Fruit fly (Drosophila melanogaster) whole organism, embryonic: ENCODE measurements around the gene Mtch.

Experiments used
- Awh ChIP-seq: fragments of 200-800 bp; sonication (Bioruptor generic); IDR thresholded peaks from 2 replicates; pipeline ENCODE4, ENCODE4 v1.3.6; 2022; ENCODE audit warnings: missing biosample characterization, missing genetic modification characterization
- B-H2 ChIP-seq: fragments of 200-800 bp; sonication (Bioruptor generic); optimal IDR thresholded peaks from 2 replicates; lab custom pipeline; 2018; ENCODE audit warnings: missing biosample characterization, mild to moderate bottlenecking, missing genetic modification characterization
- Bdp1 ChIP-seq: fragments of 200-800 bp; sonication (Bioruptor generic); optimal IDR thresholded peaks from 3 replicates; lab custom pipeline; 2016; ENCODE audit warnings: missing biosample characterization, missing genetic modification characterization
- CG10366 ChIP-seq: fragments of 200-800 bp; sonication (Bioruptor generic); IDR thresholded peaks from 2 replicates; pipeline ENCODE4 v1.3.6; 2022; ENCODE audit warnings: missing biosample characterization, missing genetic modification characterization
- CG11085 ChIP-seq: fragments of 200-800 bp; sonication (Bioruptor generic); IDR thresholded peaks from 2 replicates; pipeline ENCODE4 v1.3.6; 2022; ENCODE audit warnings: missing biosample characterization, missing genetic modification characterization
- CG14860 ChIP-seq: fragments of 200-800 bp; sonication (Bioruptor generic); IDR thresholded peaks from 3 replicates; pipeline ENCODE4 v1.3.6; 2022; ENCODE audit warnings: missing biosample characterization, missing genetic modification characterization; ENCODE audit not compliant: partially characterized antibody
- CG17359 ChIP-seq: fragments of 200-800 bp; sonication (Bioruptor generic); optimal IDR thresholded peaks from 3 replicates; lab custom pipeline; 2018; ENCODE audit warnings: missing biosample characterization, mild to moderate bottlenecking, missing genetic modification characterization, moderate library complexity
- CG1792 ChIP-seq: fragments of 200-800 bp; sonication (Bioruptor generic); optimal IDR thresholded peaks from 2 replicates; lab custom pipeline; 2016; ENCODE audit warnings: missing biosample characterization, missing genetic modification characterization
- CG30403 ChIP-seq: fragments of 200-800 bp; sonication (Bioruptor generic); optimal IDR thresholded peaks from 3 replicates; lab custom pipeline; 2016; ENCODE audit warnings: missing biosample characterization, missing genetic modification characterization
- CG31224 ChIP-seq: fragments of 200-800 bp; sonication (Bioruptor generic); IDR thresholded peaks from 2 replicates; pipeline ENCODE4 v1.3.6; 2022; ENCODE audit warnings: missing biosample characterization, missing genetic modification characterization
- CG33213 ChIP-seq: fragments of 200-800 bp; sonication (Bioruptor generic); optimal IDR thresholded peaks from 3 replicates; lab custom pipeline; 2016; ENCODE audit warnings: missing biosample characterization, missing genetic modification characterization
- CG3838 ChIP-seq: fragments of 200-800 bp; sonication (Bioruptor generic); optimal IDR thresholded peaks from 3 replicates; lab custom pipeline; 2016; ENCODE audit warnings: missing biosample characterization, missing genetic modification characterization
- CG3847 ChIP-seq: fragments of 200-800 bp; sonication (Bioruptor generic); IDR thresholded peaks from 2 replicates; pipeline ENCODE4 v1.3.6; 2022; ENCODE audit warnings: missing biosample characterization, missing genetic modification characterization
- CG4730 ChIP-seq: fragments of 200-800 bp; sonication (Bioruptor generic); IDR thresholded peaks from 2 replicates; pipeline ENCODE4 v1.3.6; 2022; ENCODE audit warnings: missing biosample characterization, missing genetic modification characterization
- CG6254 ChIP-seq: fragments of 200-800 bp; sonication (Bioruptor generic); optimal IDR thresholded peaks from 3 replicates; lab custom pipeline; 2017; ENCODE audit warnings: mild to moderate bottlenecking, missing biosample characterization, missing genetic modification reagents, missing genetic modification characterization
- CG7839 ChIP-seq: fragments of 200-800 bp; sonication (Bioruptor generic); optimal IDR thresholded peaks from 3 replicates; lab custom pipeline; 2018; ENCODE audit warnings: missing biosample characterization, mild to moderate bottlenecking, missing genetic modification characterization, moderate library complexity
- CG7987 ChIP-seq: fragments of 200-800 bp; sonication (Bioruptor generic); optimal IDR thresholded peaks from 2 replicates; lab custom pipeline; 2018; ENCODE audit warnings: missing biosample characterization, mild to moderate bottlenecking, missing genetic modification characterization, moderate library complexity
- CG8765 ChIP-seq: fragments of 200-800 bp; sonication (Bioruptor generic); IDR thresholded peaks from 2 replicates; pipeline ENCODE4 v1.3.6; 2022; ENCODE audit warnings: missing biosample characterization, missing genetic modification characterization
- CG9609 ChIP-seq: fragments of 200-800 bp; sonication (Bioruptor generic); optimal IDR thresholded peaks from 3 replicates; lab custom pipeline; 2016; ENCODE audit warnings: missing biosample characterization, missing genetic modification characterization
- CTCF ChIP-seq: fragments of 200-800 bp; sonication (Bioruptor generic); optimal IDR thresholded peaks from 2 replicates; lab custom pipeline; 2017; ENCODE audit warnings: missing biosample characterization, mild to moderate bottlenecking, missing genetic modification characterization, moderate library complexity
- Chrac-16 ChIP-seq: fragments of 200-800 bp; sonication (Bioruptor generic); optimal IDR thresholded peaks from 3 replicates; lab custom pipeline; 2016; ENCODE audit warnings: missing biosample characterization, missing genetic modification characterization
- Ets65A ChIP-seq: fragments of 200-800 bp; sonication (Bioruptor generic); peaks from one replicate; lab custom pipeline; 2016; ENCODE audit warnings: missing biosample characterization, missing genetic modification characterization
- Fer1 ChIP-seq: fragments of 200-800 bp; sonication (Bioruptor generic); optimal IDR thresholded peaks from 2 replicates; lab custom pipeline; 2017; ENCODE audit warnings: missing biosample characterization, mild to moderate bottlenecking, missing genetic modification characterization
- H15 ChIP-seq: fragments of 200-800 bp; sonication (Bioruptor generic); IDR thresholded peaks from 3 replicates; pipeline ENCODE4 v1.3.6; 2022; ENCODE audit warnings: missing biosample characterization, missing genetic modification characterization
- HLH4C ChIP-seq: fragments of 200-800 bp; sonication (Bioruptor generic); IDR thresholded peaks from 3 replicates; pipeline ENCODE4 v1.3.6; 2022; ENCODE audit warnings: missing biosample characterization, missing genetic modification characterization; ENCODE audit not compliant: partially characterized antibody
- Hmr ChIP-seq: fragments of 200-800 bp; sonication (Bioruptor generic); optimal IDR thresholded peaks from 3 replicates; lab custom pipeline; 2017; ENCODE audit warnings: mild to moderate bottlenecking, missing biosample characterization, missing genetic modification reagents, missing genetic modification characterization
- Kr ChIP-seq: fragments of 200-800 bp; sonication (Bioruptor generic); optimal IDR thresholded peaks from 2 replicates; lab custom pipeline; 2017; ENCODE audit warnings: missing biosample characterization, mild to moderate bottlenecking, missing genetic modification characterization
- Lim3 ChIP-seq: fragments of 200-800 bp; sonication (Bioruptor generic); IDR thresholded peaks from 2 replicates; pipeline ENCODE4 v1.3.6; 2022; ENCODE audit warnings: missing biosample characterization, missing genetic modification characterization
- Mad ChIP-seq: fragments of 200-800 bp; sonication (Bioruptor generic); optimal IDR thresholded peaks from 2 replicates; lab custom pipeline; 2016; ENCODE audit warnings: missing biosample characterization, missing genetic modification characterization
- Max ChIP-seq: fragments of 200-800 bp; sonication (Bioruptor generic); optimal IDR thresholded peaks from 2 replicates; lab custom pipeline; 2016; ENCODE audit warnings: missing biosample characterization, mild to moderate bottlenecking, missing genetic modification characterization
- Sox102F ChIP-seq: fragments of 200-800 bp; sonication (Bioruptor generic); optimal IDR thresholded peaks from 2 replicates; lab custom pipeline; 2018; ENCODE audit warnings: missing biosample characterization, mild to moderate bottlenecking, missing genetic modification characterization, moderate library complexity
- Usf ChIP-seq: fragments of 200-800 bp; sonication (Bioruptor generic); optimal IDR thresholded peaks from 2 replicates; lab custom pipeline; 2017; ENCODE audit warnings: missing genotype, missing biosample characterization, missing genetic modification characterization
- YL-1 ChIP-seq: fragments of 200-800 bp; sonication (Bioruptor generic); optimal IDR thresholded peaks from 3 replicates; lab custom pipeline; 2017; ENCODE audit warnings: missing biosample characterization, mild to moderate bottlenecking, missing genetic modification characterization
- ato ChIP-seq: fragments of 200-800 bp; sonication (Bioruptor generic); IDR thresholded peaks from 2 replicates; pipeline ENCODE4 v1.3.6; 2022; ENCODE audit warnings: missing biosample characterization, missing genetic modification characterization; ENCODE audit not compliant: partially characterized antibody
- btn ChIP-seq: fragments of 200-800 bp; sonication (Bioruptor generic); optimal IDR thresholded peaks from 2 replicates; lab custom pipeline; 2016; ENCODE audit warnings: missing biosample characterization, missing genetic modification characterization
- cas ChIP-seq: fragments of 200-800 bp; sonication (Bioruptor generic); IDR thresholded peaks from 2 replicates; pipeline ENCODE4 v1.3.6; 2022; ENCODE audit warnings: missing biosample characterization, missing genetic modification characterization
- chif ChIP-seq, 2 experiments: fragments of 200-800 bp; sonication (Bioruptor generic); optimal IDR thresholded peaks; 3 replicates each; lab custom pipeline; 2016; ENCODE audit warnings: missing biosample characterization in 2 of 2, missing genetic modification characterization in 2 of 2
- corto ChIP-seq: fragments of 200-800 bp; sonication (Bioruptor generic); optimal IDR thresholded peaks from 2 replicates; lab custom pipeline; 2016; ENCODE audit warnings: missing biosample characterization, mild to moderate bottlenecking, missing genetic modification characterization, moderate library complexity
- esg ChIP-seq: fragments of 200-800 bp; sonication (Bioruptor generic); conservative IDR thresholded peaks from 2 replicates; pipeline ENCODE4 v1.3.6; 2022; ENCODE audit warnings: missing biosample characterization, missing genetic modification characterization
- ftz-f1 ChIP-seq: fragments of 200-800 bp; sonication (Bioruptor generic); optimal IDR thresholded peaks from 2 replicates; lab custom pipeline; 2016; ENCODE audit warnings: missing biosample characterization, missing genetic modification characterization
- gfzf ChIP-seq: fragments of 200-800 bp; sonication (Bioruptor generic); optimal IDR thresholded peaks from 2 replicates; lab custom pipeline; 2016; ENCODE audit warnings: missing biosample characterization, mild to moderate bottlenecking, missing genetic modification characterization, moderate library complexity
- gro ChIP-seq: fragments of 200-800 bp; sonication (Bioruptor generic); optimal IDR thresholded peaks from 2 replicates; lab custom pipeline; 2016; ENCODE audit warnings: missing biosample characterization, missing genetic modification characterization
- gsb-n ChIP-seq: fragments of 200-800 bp; sonication (Bioruptor generic); optimal IDR thresholded peaks from 3 replicates; lab custom pipeline; 2018; ENCODE audit warnings: missing biosample characterization, mild to moderate bottlenecking, missing genetic modification characterization
- hbn ChIP-seq: fragments of 200-800 bp; sonication (Bioruptor generic); IDR thresholded peaks from 2 replicates; pipeline ENCODE4 v1.3.6; 2022; ENCODE audit warnings: missing biosample characterization, missing genetic modification characterization; ENCODE audit not compliant: partially characterized antibody
- insv ChIP-seq, 2 experiments: fragments of 200-800 bp; sonication (Bioruptor generic); optimal IDR thresholded peaks; 3 replicates each; lab custom pipeline; 2016 to 2018; ENCODE audit warnings: missing biosample characterization in 2 of 2, missing genetic modification characterization in 2 of 2
- inv ChIP-seq: fragments of 200-800 bp; sonication (Bioruptor generic); IDR thresholded peaks from 2 replicates; pipeline ENCODE4 v1.3.6; 2022; ENCODE audit warnings: missing biosample characterization, missing genetic modification characterization; ENCODE audit not compliant: partially characterized antibody
- luna ChIP-seq: fragments of 200-800 bp; sonication (Bioruptor generic); optimal IDR thresholded peaks from 2 replicates; lab custom pipeline; 2016; ENCODE audit warnings: missing biosample characterization, missing genetic modification characterization
- mam ChIP-seq: fragments of 200-800 bp; sonication (Bioruptor generic); optimal IDR thresholded peaks from 3 replicates; lab custom pipeline; 2016; ENCODE audit warnings: missing biosample characterization, missing genetic modification characterization
- onecut ChIP-seq: fragments of 200-800 bp; sonication (Bioruptor generic); IDR thresholded peaks from 2 replicates; pipeline ENCODE4 v1.3.6; 2022; ENCODE audit warnings: missing biosample characterization, missing genetic modification characterization
- ssp ChIP-seq: fragments of 200-800 bp; sonication (Bioruptor generic); IDR thresholded peaks from 2 replicates; pipeline ENCODE4 v1.3.6; 2022; ENCODE audit warnings: missing biosample characterization, missing genetic modification characterization
- stc ChIP-seq: fragments of 200-800 bp; sonication (Bioruptor generic); IDR thresholded peaks from 2 replicates; pipeline ENCODE4 v1.3.6; 2022; ENCODE audit warnings: missing biosample characterization, missing genetic modification characterization
- tgo ChIP-seq: fragments of 200-800 bp; sonication (Bioruptor generic); IDR thresholded peaks from 3 replicates; pipeline ENCODE4 v1.3.6; 2022; ENCODE audit warnings: missing biosample characterization, missing genetic modification characterization

Mtch gene

DNA sequence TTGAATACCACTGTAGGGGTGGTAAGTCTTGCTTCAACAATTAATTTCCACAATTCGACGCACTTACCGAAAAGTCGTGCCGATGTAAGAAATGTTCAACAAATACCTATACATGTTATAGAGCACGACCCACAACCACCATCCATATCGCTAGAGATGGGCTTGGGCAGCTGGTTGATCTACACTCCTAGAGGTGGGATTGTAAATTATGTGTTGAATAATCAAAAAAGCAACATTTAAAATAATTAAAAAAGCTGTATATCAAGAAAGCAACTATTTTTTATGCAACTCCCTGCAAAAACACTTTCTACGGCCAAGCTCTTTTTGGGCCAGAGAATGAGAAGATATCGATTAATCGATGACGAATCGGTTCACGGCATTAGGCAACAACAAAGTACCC, at the start of gene Mtch, which contains the start of the genes CG34140 and Mkp:
Gene Mtch, plus strand, starts transcription at position 376 of the 400 bp plus-strand sequence.
Gene CG34140, minus strand, starts transcription at position 174 of the 400 bp plus-strand sequence.
Gene Mkp, minus strand, starts transcription at position 290 of the 400 bp plus-strand sequence.
- peak; percentile 71 for TF ChIP-seq CG31224 (GFP tag; lab: Robert Waterston, UW)
- TF ChIP-seq Mad (GFP tag; lab: Kevin White, UChicago) = peak; percentile 84
- peak; percentile 58; the same call in 1 of the 2 replicates for TF ChIP-seq CG8765 (GFP tag; lab: Robert Waterston, UW)
- peak; percentile 55 for TF ChIP-seq luna (GFP tag; lab: Kevin White, UChicago)
- peak; percentile 74; the same call in 1 of the 2 replicates for TF ChIP-seq stc (GFP tag; lab: Robert Waterston, UW)
- TF ChIP-seq btn (GFP tag; lab: Kevin White, UChicago) = peak; percentile 14
- TF ChIP-seq CG11085 (GFP tag; lab: Robert Waterston, UW) = peak; percentile 65
- peak; percentile 84 for TF ChIP-seq CG10366 (GFP tag; lab: Robert Waterston, UW)
- peak; percentile 71 for TF ChIP-seq ssp (GFP tag; lab: Robert Waterston, UW)
- peak; percentile 75 to 87 for TF ChIP-seq chif (GFP tag; optimal IDR thresholded peaks at IDR 0.05; lab: Kevin White, UChicago)
- peak; percentile 83 for TF ChIP-seq CG9609 (GFP tag; lab: Kevin White, UChicago)
- peak; percentile 89 for TF ChIP-seq CG14860 (GFP tag; lab: Robert Waterston, UW)
- no peak for TF ChIP-seq CG6254
- TF ChIP-seq Awh (GFP tag; lab: Robert Waterston, UW) = peak; percentile 72
- TF ChIP-seq CG17359 (tag; lab: Kevin White, UChicago) = peak; percentile 79
- TF ChIP-seq Fer1 = peak; percentile 84
- peak; percentile 63 for TF ChIP-seq CG3838
- TF ChIP-seq CG1792 (GFP tag; lab: Kevin White, UChicago) = peak; percentile 85
- TF ChIP-seq hbn (GFP tag; lab: Robert Waterston, UW) = peak; percentile 94
- peak; percentile 78 for TF ChIP-seq gfzf (GFP tag; lab: Kevin White, UChicago)
- peak; percentile 77 for TF ChIP-seq cas (GFP tag; lab: Robert Waterston, UW)
- no peak for TF ChIP-seq B-H2 (GFP tag; lab: Kevin White, UChicago)
- TF ChIP-seq CG7839 (tag; lab: Kevin White, UChicago) = no peak
- no peak for TF ChIP-seq onecut (GFP tag; lab: Robert Waterston, UW)
- TF ChIP-seq Sox102F (GFP tag; lab: Kevin White, UChicago) = no peak
- TF ChIP-seq ato (GFP tag; lab: Robert Waterston, UW) = peak; percentile 73
- TF ChIP-seq CG33213 = peak; percentile 92
- peak; percentile 92 for TF ChIP-seq HLH4C (GFP tag; lab: Robert Waterston, UW)
- TF ChIP-seq Hmr = no peak
- TF ChIP-seq CG4730 (GFP tag; lab: Robert Waterston, UW) = peak; percentile 65
- TF ChIP-seq H15 (GFP tag; lab: Robert Waterston, UW) = peak; percentile 81
- TF ChIP-seq Kr (GFP tag; lab: Kevin White, UChicago) = no peak
- peak; percentile 93 for TF ChIP-seq mam (GFP tag; lab: Kevin White, UChicago)
- TF ChIP-seq CG30403 (GFP tag; lab: Kevin White, UChicago) = peak; percentile 94
- TF ChIP-seq tgo (GFP tag; lab: Robert Waterston, UW) = peak; percentile 70
- no peak for TF ChIP-seq Lim3
- TF ChIP-seq gro = no peak
- peak; percentile 91 for TF ChIP-seq inv (GFP tag; lab: Robert Waterston, UW)
- peak; percentile 32 for TF ChIP-seq Usf
- TF ChIP-seq CG7987 (GFP tag; lab: Kevin White, UChicago) = peak; percentile 40
- peak; percentile 79 for TF ChIP-seq corto (GFP tag; lab: Kevin White, UChicago)
- peak; percentile 98 for TF ChIP-seq YL-1 (GFP tag; lab: Kevin White, UChicago)
- peak; percentile 99 for TF ChIP-seq Ets65A (GFP tag; lab: Kevin White, UChicago)
- TF ChIP-seq ftz-f1 (GFP tag; lab: Kevin White, UChicago) = peak; percentile 49
- TF ChIP-seq Max (GFP tag; lab: Kevin White, UChicago) = peak; percentile 88
- no peak for TF ChIP-seq CTCF (GFP tag; lab: Kevin White, UChicago)
- TF ChIP-seq gsb-n (tag; lab: Kevin White, UChicago) = no peak
- peak; percentile 87 for TF ChIP-seq Chrac-16 (GFP tag; lab: Kevin White, UChicago)
- TF ChIP-seq esg (GFP tag; lab: Robert Waterston, UW) = peak; percentile 76
- TF ChIP-seq insv (GFP tag; optimal IDR thresholded peaks at IDR 0.05; lab: Kevin White, UChicago) = peak in 1 of 2 experiments; percentile 27
- TF ChIP-seq CG3847 = peak; percentile 88
- peak; percentile 85 for TF ChIP-seq Bdp1 (GFP tag; lab: Kevin White, UChicago)
